Worm (Caenorhabditis elegans) whole organism, mixed stage, embryonic: Measurements from ENCODE around the gene srsx-9.

Experiments
- ceh-39 ChIP-seq: fragments of 150-350 bp; optimal IDR thresholded peaks from 2 replicates; lab custom pipeline; 2014; ENCODE audit warnings: missing biosample characterization, missing genetic modification characterization
- ceh-83 ChIP-seq: fragments of 200-800 bp; sonication (Bioruptor generic); optimal IDR thresholded peaks from 2 replicates; lab custom pipeline; 2018; ENCODE audit warnings: mild to moderate bottlenecking, missing genetic modification characterization, missing compliant biosample characterization
- drap-1 ChIP-seq: fragments of 200-800 bp; sonication (Bioruptor generic); optimal IDR thresholded peaks from 3 replicates; lab custom pipeline; 2018; ENCODE audit warnings: mild to moderate bottlenecking, missing genetic modification characterization, missing compliant biosample characterization
- elt-3 ChIP-seq: fragments of 150-350 bp; optimal IDR thresholded peaks from 2 replicates; lab custom pipeline; 2014; ENCODE audit warnings: missing biosample characterization, missing genetic modification characterization
- lin-13 ChIP-seq: fragments of 150-350 bp; optimal IDR thresholded peaks from 2 replicates; lab custom pipeline; 2014; ENCODE audit warnings: missing biosample characterization, missing genetic modification characterization
- lsy-2 ChIP-seq: fragments of 150-350 bp; optimal IDR thresholded peaks from 2 replicates; lab custom pipeline; 2014; ENCODE audit warnings: missing biosample characterization, missing genetic modification characterization
- mep-1 ChIP-seq: fragments of 150-350 bp; optimal IDR thresholded peaks from 2 replicates; lab custom pipeline; 2017; ENCODE audit warnings: missing biosample characterization, missing genetic modification reagents, missing genetic modification characterization, inconsistent platforms
- mls-2 ChIP-seq: sonication (generic microtip); optimal IDR thresholded peaks from 2 replicates; lab custom pipeline; 2016; ENCODE audit warnings: mild to moderate bottlenecking, missing genetic modification characterization, moderate library complexity, missing compliant biosample characterization
- nhr-12 ChIP-seq: fragments of 150-350 bp; optimal IDR thresholded peaks from 2 replicates; lab custom pipeline; 2014; ENCODE audit warnings: missing biosample characterization, missing genetic modification characterization
- nhr-237 ChIP-seq: fragments of 150-350 bp; optimal IDR thresholded peaks from 2 replicates; lab custom pipeline; 2014; ENCODE audit warnings: missing biosample characterization, missing genetic modification characterization
- nhr-76 ChIP-seq: sonication (generic microtip); optimal IDR thresholded peaks from 2 replicates; lab custom pipeline; 2017; ENCODE audit warnings: missing biosample characterization, missing genetic modification characterization
- pha-4 ChIP-seq: fragments of 150-350 bp; optimal IDR thresholded peaks from 2 replicates; lab custom pipeline; 2018; ENCODE audit warnings: missing biosample characterization, missing genetic modification reagents, missing genetic modification characterization
- unc-120 ChIP-seq: sonication (generic microtip); optimal IDR thresholded peaks from 2 replicates; lab custom pipeline; 2017; ENCODE audit warnings: missing genetic modification characterization, missing compliant biosample characterization; ENCODE audit not compliant: poor library complexity, severe bottlenecking
- unc-62 ChIP-seq: fragments of 150-350 bp; optimal IDR thresholded peaks from 2 replicates; lab custom pipeline; 2014; ENCODE audit warnings: missing biosample characterization, missing genetic modification reagents, missing genetic modification characterization

- no peak for TF ChIP-seq elt-3 (tag; lab: Kevin White, UChicago)
- TF ChIP-seq lsy-2 (tag; lab: Kevin White, UChicago) = no peak
- TF ChIP-seq nhr-76 = no peak
- TF ChIP-seq ceh-83 = no peak
- no peak for TF ChIP-seq unc-62
- no peak for TF ChIP-seq ceh-39
- no peak for TF ChIP-seq unc-120 (tag; lab: Kevin White, UChicago)
- TF ChIP-seq mep-1 (tag; lab: Kevin White, UChicago) = no peak
- no peak for TF ChIP-seq nhr-12 (tag; lab: Kevin White, UChicago)
- no peak for TF ChIP-seq pha-4
- TF ChIP-seq nhr-237 (tag; lab: Kevin White, UChicago) = no peak
- no peak for TF ChIP-seq drap-1 (GFP tag; lab: Kevin White, UChicago)
- no peak for TF ChIP-seq lin-13 (tag; lab: Kevin White, UChicago)
- TF ChIP-seq mls-2 = no peak
These were observed 1.8 kb upstream of the srsx-9 start, which contains the start of gene srsx-10 for ce11 chrV:4974677-4975076.
